Worm (Caenorhabditis elegans): ENCODE data around the gene F54B3.2.

DNA sequence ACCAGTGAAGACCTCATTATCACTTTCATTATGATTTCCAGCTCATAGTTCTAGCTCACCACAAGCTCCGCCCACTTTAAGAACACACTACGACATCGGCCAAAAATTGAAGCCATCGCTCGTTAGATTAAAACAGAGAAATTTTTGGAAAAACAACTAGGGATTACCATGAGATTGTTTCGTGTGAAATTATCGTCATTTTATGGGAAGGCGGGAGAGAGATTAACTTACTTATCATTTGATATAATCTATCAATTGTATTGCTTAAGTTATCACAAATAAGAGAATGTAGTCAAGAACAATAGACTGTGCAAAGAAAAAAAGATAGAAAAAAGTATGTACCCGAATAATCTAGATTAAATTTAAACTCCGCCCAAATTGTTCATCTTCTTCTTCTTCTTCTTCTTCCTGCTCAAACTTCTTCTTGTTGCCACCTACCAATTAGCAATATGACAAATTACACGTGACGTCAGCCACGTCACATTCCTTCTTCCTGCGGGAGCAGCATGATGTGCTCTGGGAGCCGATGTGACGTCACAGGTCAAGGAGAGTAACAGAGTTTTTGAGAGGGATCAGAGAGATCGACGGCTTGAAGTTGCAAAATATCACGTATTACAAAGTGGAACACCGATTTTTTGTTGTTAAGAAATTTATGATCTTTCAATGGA is 30.3 kb upstream of the F54B3.2 start, which contains the start of gene nep-26:
- TF ChIP-seq nhr-76 (tag; optimal IDR thresholded peaks at IDR 0.05) (no peak), lsy-2 (tag; optimal IDR thresholded peaks at IDR 0.05) (no peak), nhr-12 (tag; optimal IDR thresholded peaks at IDR 0.05) (no peak), tbx-8 (GFP tag; optimal IDR thresholded peaks at IDR 0.05) (no peak), unc-62 (GFP tag; optimal IDR thresholded peaks at IDR 0.05) (peak; percentile 54), unc-39 (tag; optimal IDR thresholded peaks at IDR 0.05) (no peak), ceh-83 (GFP tag; optimal IDR thresholded peaks at IDR 0.05) (no peak), nhr-237 (tag; optimal IDR thresholded peaks at IDR 0.05) (no peak), elt-1 (tag; optimal IDR thresholded peaks at IDR 0.05; ENCODE audit: borderline replicate concordance, insufficient read depth) (no peak)

All from whole organism, mixed stage, embryonic.